Fruit fly (Drosophila melanogaster): ENCODE measurements around the gene CG13474.

The CG13474 gene

DNA sequence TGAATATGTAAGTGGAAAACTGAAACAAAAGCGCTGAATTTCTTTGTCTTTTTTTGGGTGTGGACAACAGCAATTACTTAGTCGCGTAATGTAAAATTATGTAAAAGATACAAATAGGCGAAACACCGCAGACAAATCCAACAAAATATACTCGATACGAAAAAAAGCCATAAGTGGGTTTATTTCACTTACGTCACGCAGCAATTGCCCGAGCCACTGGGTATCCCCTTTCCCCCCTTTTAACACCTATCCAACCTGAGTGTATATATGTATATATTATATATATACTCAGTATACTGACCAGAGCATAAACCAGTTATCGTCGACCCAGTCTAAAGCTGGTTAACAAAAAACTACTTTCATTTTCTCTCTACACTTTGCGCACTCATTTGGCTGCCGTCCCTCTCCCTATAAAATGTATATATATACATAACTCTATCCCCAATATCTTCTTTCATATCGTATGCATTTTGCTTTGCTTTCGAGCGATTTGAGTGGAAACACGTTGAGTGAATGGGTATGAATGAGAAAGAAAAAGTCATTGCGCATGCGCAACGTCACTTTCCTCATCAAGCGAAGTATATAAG, 46.3 kb upstream of the CG13474 start (continued):
- peak; percentile 64; the same call in 1 of the 2 replicates for TF ChIP-seq crol (GFP tag; IDR thresholded peaks at IDR 0.05)
- TF ChIP-seq CG3065 (GFP tag; optimal IDR thresholded peaks at IDR 0.05): no peak
- TF ChIP-seq Rx (GFP tag; IDR thresholded peaks at IDR 0.05): no peak
- TF ChIP-seq CG8359 (GFP tag; optimal IDR thresholded peaks at IDR 0.05; ENCODE audit: borderline replicate concordance): no peak
- no peak for TF ChIP-seq cato (GFP tag; optimal IDR thresholded peaks at IDR 0.05; ENCODE audit: borderline replicate concordance)
- no peak for TF ChIP-seq tup (GFP tag; optimal IDR thresholded peaks at IDR 0.05)
- TF ChIP-seq pnt (GFP tag; optimal IDR thresholded peaks at IDR 0.05): no peak
- TF ChIP-seq CG4328 (GFP tag; optimal IDR thresholded peaks at IDR 0.05): no peak
- TF ChIP-seq Mrtf (GFP tag; IDR thresholded peaks at IDR 0.05): no peak
- TF ChIP-seq HmgZ (tag; optimal IDR thresholded peaks at IDR 0.05): no peak
- no peak for TF ChIP-seq emc (GFP tag; optimal IDR thresholded peaks at IDR 0.05)

- TF ChIP-seq Hey (tag; optimal IDR thresholded peaks at IDR 0.05) (no peak), CG13296 (GFP tag; optimal IDR thresholded peaks at IDR 0.05) (no peak), wdn (GFP tag; IDR thresholded peaks at IDR 0.05) (no peak), CG9932 (GFP tag; IDR thresholded peaks at IDR 0.05) (no peak), CG17612 (GFP tag; IDR thresholded peaks at IDR 0.05) (no peak), CG14441 (GFP tag; IDR thresholded peaks at IDR 0.05) (no peak), CG2202 (tag; optimal IDR thresholded peaks at IDR 0.05) (no peak), CG6813 (GFP tag; optimal IDR thresholded peaks at IDR 0.05) (no peak), chn (GFP tag; optimal IDR thresholded peaks at IDR 0.05) (no peak), Lhr (GFP tag; optimal IDR thresholded peaks at IDR 0.05) (no peak), ftz-f1 (GFP tag; optimal IDR thresholded peaks at IDR 0.05) (no peak), crol (GFP tag; IDR thresholded peaks at IDR 0.05) (no peak), emc (GFP tag; optimal IDR thresholded peaks at IDR 0.05) (no peak)
Observed at dm6 chr3L:14733417-14733816, 36.5 kb upstream of the CG13474 start, which contains the start of gene CG13471. TSS of gene CG13471 (minus strand) at chr3L:14733517.

DNA sequence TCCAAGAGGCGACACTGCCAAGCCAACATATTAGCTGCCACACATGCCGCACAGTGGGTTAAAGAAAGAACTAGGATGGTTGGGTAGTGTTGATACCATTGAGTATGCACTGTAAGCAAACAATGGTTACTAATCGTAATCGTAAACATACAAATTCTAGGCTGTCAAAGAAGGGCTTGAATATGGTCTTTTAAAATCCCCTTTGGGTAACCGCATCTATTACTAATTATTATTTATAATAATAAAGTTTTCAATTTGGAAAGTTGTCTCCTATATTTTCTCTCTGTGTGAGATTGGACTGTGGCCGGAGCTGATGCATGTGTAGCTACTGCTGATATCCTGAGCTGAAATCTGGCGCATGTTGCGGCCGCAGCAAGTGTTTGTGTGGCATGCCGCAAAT, 34.9 kb upstream of the CG13474 start:
- TF ChIP-seq Xrp1 (GFP tag; IDR thresholded peaks at IDR 0.05): 0 out of 2 replicates have a peak, but pooled peaks have one; percentile 29
- peak; percentile 52 for TF ChIP-seq CG2712 (tag; optimal IDR thresholded peaks at IDR 0.05)
- 0 out of 3 replicates have a peak, but pooled peaks have one; percentile 22 for TF ChIP-seq CG11093 (GFP tag; IDR thresholded peaks at IDR 0.05)
- peak; percentile 36 for TF ChIP-seq CG18262 (tag; optimal IDR thresholded peaks at IDR 0.05)
- TF ChIP-seq Sox102F (GFP tag; optimal IDR thresholded peaks at IDR 0.05): peak; percentile 1
- 0 out of 2 replicates have a peak, but pooled peaks have one; percentile 9 for TF ChIP-seq CG17328 (GFP tag; IDR thresholded peaks at IDR 0.05)
- TF ChIP-seq CG17361 (GFP tag; IDR thresholded peaks at IDR 0.05): 0 out of 3 replicates have a peak, but pooled peaks have one; percentile 31
- 0 out of 2 replicates have a peak, but pooled peaks have one; percentile 15 for TF ChIP-seq CG31441 (GFP tag; IDR thresholded peaks at IDR 0.05)
- TF ChIP-seq CG10565 (GFP tag; optimal IDR thresholded peaks at IDR 0.05): no peak
- 0 out of 2 replicates have a peak, but pooled peaks have one; percentile 32 for TF ChIP-seq ara (GFP tag; IDR thresholded peaks at IDR 0.05)
- TF ChIP-seq gem (tag; optimal IDR thresholded peaks at IDR 0.05): peak; percentile 40
- TF ChIP-seq CG4404 (GFP tag; IDR thresholded peaks at IDR 0.05): peak; percentile 43; the same call in 1 of the 2 replicates
- no peak for TF ChIP-seq CG11695 (GFP tag; IDR thresholded peaks at IDR 0.05)
- no peak for TF ChIP-seq dmrt11E (tag; optimal IDR thresholded peaks at IDR 0.05)
- TF ChIP-seq CG17829 (tag; optimal IDR thresholded peaks at IDR 0.05): peak; percentile 23

Measured in whole organism, embryonic.